Fruit fly (Drosophila melanogaster) whole organism, embryonic: ENCODE measurements around the gene CG46318.

Experiments used
- ATbp ChIP-seq: fragments of 200-800 bp; sonication (Bioruptor generic); optimal IDR thresholded peaks from 2 replicates; lab custom pipeline; 2017; ENCODE audit warnings: missing biosample characterization, mild to moderate bottlenecking, missing genetic modification characterization, missing genetic modification reagents
- Adf1 ChIP-seq: fragments of 200-800 bp; sonication (Bioruptor generic); IDR thresholded peaks from 2 replicates; pipeline ENCODE4 v1.3.6; 2022; ENCODE audit warnings: missing biosample characterization, missing genetic modification characterization
- Antp ChIP-seq: fragments of 200-800 bp; sonication (Bioruptor generic); optimal IDR thresholded peaks from 3 replicates; lab custom pipeline; 2016; ENCODE audit warnings: missing biosample characterization, missing genetic modification characterization
- Bteb2 ChIP-seq: fragments of 200-800 bp; sonication (Bioruptor generic); optimal IDR thresholded peaks from 2 replicates; lab custom pipeline; 2016; ENCODE audit warnings: missing biosample characterization, missing genetic modification characterization
- CG10654 ChIP-seq: fragments of 200-800 bp; sonication (Bioruptor generic); optimal IDR thresholded peaks from 2 replicates; lab custom pipeline; 2016; ENCODE audit warnings: missing biosample characterization, missing genetic modification characterization
- CG11085 ChIP-seq: fragments of 200-800 bp; sonication (Bioruptor generic); IDR thresholded peaks from 2 replicates; pipeline ENCODE4 v1.3.6; 2022; ENCODE audit warnings: missing biosample characterization, missing genetic modification characterization
- CG12236 ChIP-seq: fragments of 200-800 bp; sonication (Bioruptor generic); optimal IDR thresholded peaks from 2 replicates; lab custom pipeline; 2016; ENCODE audit warnings: missing biosample characterization, missing genetic modification characterization
- CG13624 ChIP-seq: fragments of 200-800 bp; sonication (Bioruptor generic); optimal IDR thresholded peaks from 2 replicates; lab custom pipeline; 2016; ENCODE audit warnings: missing biosample characterization, missing genetic modification characterization
- CG13775 ChIP-seq: fragments of 200-800 bp; sonication (Bioruptor generic); optimal IDR thresholded peaks from 3 replicates; lab custom pipeline; 2017; ENCODE audit warnings: missing biosample characterization, mild to moderate bottlenecking, missing genetic modification characterization
- CG14710 ChIP-seq: fragments of 200-800 bp; sonication (Bioruptor generic); optimal IDR thresholded peaks from 3 replicates; lab custom pipeline; 2019; ENCODE audit warnings: missing biosample characterization, mild to moderate bottlenecking, missing genetic modification characterization, moderate library complexity
- CG14965 ChIP-seq: fragments of 200-800 bp; sonication (Bioruptor generic); optimal IDR thresholded peaks from 2 replicates; lab custom pipeline; 2016; ENCODE audit warnings: missing biosample characterization, missing genetic modification characterization, borderline replicate concordance
- CG17328 ChIP-seq: fragments of 200-800 bp; sonication (Bioruptor generic); IDR thresholded peaks from 2 replicates; pipeline ENCODE4 v1.3.6; 2022; ENCODE audit warnings: missing biosample characterization, missing genetic modification characterization
- CG17385 ChIP-seq: fragments of 200-800 bp; sonication (Bioruptor generic); optimal IDR thresholded peaks from 3 replicates; lab custom pipeline; 2018; ENCODE audit warnings: missing biosample characterization, mild to moderate bottlenecking, missing genetic modification characterization
- CG17612 ChIP-seq: fragments of 200-800 bp; sonication (Bioruptor generic); IDR thresholded peaks from 2 replicates; pipeline ENCODE4 v1.3.6; 2022; ENCODE audit warnings: missing biosample characterization, missing genetic modification characterization
- CG2129 ChIP-seq: fragments of 200-800 bp; sonication (Bioruptor generic); IDR thresholded peaks from 2 replicates; pipeline ENCODE4 v1.3.6; 2022; ENCODE audit warnings: missing biosample characterization, missing genetic modification characterization; ENCODE audit not compliant: partially characterized antibody
- CG30020 ChIP-seq: fragments of 200-800 bp; optimal IDR thresholded peaks from 2 replicates; lab custom pipeline; 2019; ENCODE audit warnings: missing biosample characterization, mild to moderate bottlenecking, missing genetic modification characterization, moderate library complexity
- CG34422 ChIP-seq: fragments of 200-800 bp; sonication (Bioruptor generic); IDR thresholded peaks from 3 replicates; pipeline ENCODE4 v1.3.6; 2022; ENCODE audit warnings: missing biosample characterization, missing genetic modification characterization
- CG4404 ChIP-seq: fragments of 200-800 bp; sonication (Bioruptor generic); IDR thresholded peaks from 2 replicates; pipeline ENCODE4 v1.3.6; 2022; ENCODE audit warnings: missing biosample characterization, missing genetic modification characterization
- CG4424 ChIP-seq: fragments of 200-800 bp; sonication (Bioruptor generic); optimal IDR thresholded peaks from 3 replicates; lab custom pipeline; 2016; ENCODE audit warnings: missing biosample characterization, missing genetic modification characterization
- CG5953 ChIP-seq: fragments of 200-800 bp; sonication (Bioruptor generic); IDR thresholded peaks from 2 replicates; pipeline ENCODE4 v1.3.6; 2022; ENCODE audit warnings: missing biosample characterization, missing genetic modification characterization
- CG6175 ChIP-seq: fragments of 200-800 bp; sonication (Bioruptor generic); IDR thresholded peaks from 3 replicates; pipeline ENCODE4 v1.3.6; 2022; ENCODE audit warnings: missing biosample characterization, missing genetic modification characterization
- CG6689 ChIP-seq: fragments of 200-800 bp; sonication (Bioruptor generic); IDR thresholded peaks from 2 replicates; pipeline ENCODE4 v1.3.6; 2022; ENCODE audit warnings: missing biosample characterization, missing genetic modification characterization
- CG7786 ChIP-seq: fragments of 200-800 bp; sonication (Bioruptor generic); optimal IDR thresholded peaks from 2 replicates; lab custom pipeline; 2016; ENCODE audit warnings: missing biosample characterization, missing genetic modification characterization
- CG9609 ChIP-seq: fragments of 200-800 bp; sonication (Bioruptor generic); optimal IDR thresholded peaks from 3 replicates; lab custom pipeline; 2016; ENCODE audit warnings: missing biosample characterization, missing genetic modification characterization
- CkIIα-i1 ChIP-seq: fragments of 200-800 bp; sonication (Bioruptor generic); IDR thresholded peaks from 2 replicates; pipeline ENCODE4 v1.3.6; 2022; ENCODE audit warnings: missing biosample characterization, missing genetic modification characterization
- E2f2 ChIP-seq: fragments of 200-800 bp; sonication (Bioruptor generic); IDR thresholded peaks from 2 replicates; pipeline ENCODE4 v1.3.6; 2022; ENCODE audit warnings: missing biosample characterization, missing genetic modification characterization
- Elba2 ChIP-seq: fragments of 200-800 bp; sonication (Bioruptor generic); optimal IDR thresholded peaks from 3 replicates; lab custom pipeline; 2016; ENCODE audit warnings: missing biosample characterization, missing genetic modification characterization
- PHDP ChIP-seq: fragments of 200-800 bp; sonication (Bioruptor generic); optimal IDR thresholded peaks from 3 replicates; lab custom pipeline; 2018; ENCODE audit warnings: missing biosample characterization, mild to moderate bottlenecking, missing genetic modification characterization, moderate library complexity
- Pdp1 ChIP-seq, 2 experiments: fragments of 200-800 bp; sonication (Bioruptor generic); optimal IDR thresholded peaks; 3 replicates each; lab custom pipeline; 2016; ENCODE audit warnings: missing biosample characterization in 2 of 2, missing genetic modification characterization in 2 of 2, mild to moderate bottlenecking in 1 of 2, moderate library complexity in 1 of 2
- Spps ChIP-seq: fragments of 200-800 bp; sonication (Bioruptor generic); optimal IDR thresholded peaks from 2 replicates; lab custom pipeline; 2018; ENCODE audit warnings: missing biosample characterization, mild to moderate bottlenecking, missing genetic modification characterization
- Sry-δ ChIP-seq: fragments of 200-800 bp; sonication (Bioruptor generic); optimal IDR thresholded peaks from 2 replicates; lab custom pipeline; 2016; ENCODE audit warnings: missing biosample characterization, missing genetic modification characterization
- Tbp ChIP-seq: fragments of >200 bp; optimal IDR thresholded peaks from 2 replicates; lab custom pipeline; 2018; ENCODE audit warnings: missing biosample characterization, missing genetic modification characterization
- ab ChIP-seq: fragments of 200-800 bp; sonication (Bioruptor generic); optimal IDR thresholded peaks from 2 replicates; lab custom pipeline; 2016; ENCODE audit warnings: missing biosample characterization, missing genetic modification characterization
- ap ChIP-seq: fragments of 200-800 bp; sonication (Bioruptor generic); IDR thresholded peaks from 2 replicates; pipeline ENCODE4 v1.3.6; 2022; ENCODE audit warnings: missing biosample characterization, missing genetic modification characterization
- bcd ChIP-seq: fragments of 200-800 bp; sonication (Bioruptor generic); optimal IDR thresholded peaks from 2 replicates; lab custom pipeline; 2017; ENCODE audit warnings: missing biosample characterization, mild to moderate bottlenecking, missing genetic modification characterization
- br ChIP-seq: fragments of >200 bp; optimal IDR thresholded peaks from 2 replicates; lab custom pipeline; 2017
- da ChIP-seq: fragments of 200-800 bp; sonication (Bioruptor generic); optimal IDR thresholded peaks from 2 replicates; lab custom pipeline; 2016; ENCODE audit warnings: missing biosample characterization, missing genetic modification characterization
- dmrt11E ChIP-seq: fragments of 200-800 bp; sonication (Bioruptor generic); optimal IDR thresholded peaks from 3 replicates; lab custom pipeline; 2018; ENCODE audit warnings: missing biosample characterization, mild to moderate bottlenecking, missing genetic modification characterization, moderate library complexity
- exex ChIP-seq: fragments of 200-800 bp; sonication (Bioruptor generic); optimal IDR thresholded peaks from 4 replicates; lab custom pipeline; 2018; ENCODE audit warnings: missing biosample characterization, mild to moderate bottlenecking, missing genetic modification characterization, moderate library complexity
- gem ChIP-seq: fragments of 200-800 bp; sonication (Bioruptor generic); optimal IDR thresholded peaks from 2 replicates; lab custom pipeline; 2019; ENCODE audit warnings: missing biosample characterization, mild to moderate bottlenecking, missing genetic modification characterization, moderate library complexity
- grau ChIP-seq: fragments of 200-800 bp; optimal IDR thresholded peaks from 3 replicates; lab custom pipeline; 2019; ENCODE audit warnings: missing biosample characterization, mild to moderate bottlenecking, missing genetic modification characterization, moderate library complexity
- ken ChIP-seq: fragments of 200-800 bp; sonication (Bioruptor generic); IDR thresholded peaks from 3 replicates; pipeline ENCODE4 v1.3.6; 2022; ENCODE audit warnings: missing biosample characterization, missing genetic modification characterization
- knrl ChIP-seq: fragments of 200-800 bp; sonication (Bioruptor generic); IDR thresholded peaks from 3 replicates; pipeline ENCODE4 v1.3.6; 2022; ENCODE audit warnings: missing biosample characterization, missing genetic modification characterization; ENCODE audit not compliant: partially characterized antibody
- nerfin-2 ChIP-seq: fragments of 200-800 bp; sonication (Bioruptor generic); IDR thresholded peaks from 2 replicates; pipeline ENCODE4 v1.3.6; 2022; ENCODE audit warnings: missing biosample characterization, missing genetic modification characterization; ENCODE audit not compliant: partially characterized antibody
- pan ChIP-seq, 4 experiments: fragments of >200 bp in 3 of 4; fragments of 200-800 bp in 1 of 4; sonication (Bioruptor generic) in 1 of 4; optimal IDR thresholded peaks in 3 of 4; IDR thresholded peaks in 1 of 4; 2 replicates each; pipeline versions ENCODE4 v1.3.6 to Lab custom; 2017 to 2022; ENCODE audit warnings: missing biosample characterization in 2 of 4, missing genetic modification characterization in 2 of 4, mixed read lengths in 1 of 4
- ranshi ChIP-seq: fragments of 200-800 bp; sonication (Bioruptor generic); IDR thresholded peaks from 2 replicates; pipeline ENCODE4 v1.3.6; 2022; ENCODE audit warnings: missing biosample characterization, missing genetic modification characterization
- seq ChIP-seq: fragments of 200-800 bp; sonication (Bioruptor generic); IDR thresholded peaks from 2 replicates; pipeline ENCODE4 v1.3.6; 2022; ENCODE audit warnings: missing biosample characterization, missing genetic modification characterization
- so ChIP-seq: fragments of 200-800 bp; sonication (Bioruptor generic); IDR thresholded peaks from 3 replicates; pipeline ENCODE4 v1.3.6; 2022; ENCODE audit warnings: missing biosample characterization, missing genetic modification characterization
- stwl ChIP-seq: fragments of 200-800 bp; sonication (Bioruptor generic); optimal IDR thresholded peaks from 3 replicates; lab custom pipeline; 2018; ENCODE audit warnings: missing biosample characterization, mild to moderate bottlenecking, missing genetic modification characterization, moderate library complexity
- zfh1 ChIP-seq: fragments of 200-800 bp; sonication (Bioruptor generic); IDR thresholded peaks from 3 replicates; pipeline ENCODE4 v1.3.6; 2022; ENCODE audit warnings: missing biosample characterization, missing genetic modification characterization

The CG46318 gene

dm6 chr3R:18719767-18720341 lies 39.5 kb downstream of the CG46318 start (continued):
- TF ChIP-seq ap (GFP tag; lab: Robert Waterston, UW) (peak; percentile 62; the same call in 1 of the 2 replicates), CG13624 (GFP tag; lab: Kevin White, UChicago) (peak; percentile 83), E2f2 (GFP tag; lab: Robert Waterston, UW) (peak; percentile 63), CG14710 (peak; percentile 74), CG7786 (peak; percentile 81), Bteb2 (GFP tag; lab: Kevin White, UChicago) (peak; percentile 76), Sry-δ (GFP tag; lab: Kevin White, UChicago) (peak; percentile 41), CG14965 (GFP tag; lab: Kevin White, UChicago) (peak; percentile 25), CkIIα-i1 (no peak), br (lab: Kevin White, UChicago) (no peak), CG4424 (GFP tag; lab: Kevin White, UChicago) (peak; percentile 78), Adf1 (peak; percentile 66), CG11085 (GFP tag; lab: Robert Waterston, UW) (peak; percentile 66), stwl (tag; lab: Kevin White, UChicago) (no peak), ab (GFP tag; lab: Kevin White, UChicago) (peak; percentile 8), CG30020 (tag; lab: Kevin White, UChicago) (no peak), zfh1 (peak; percentile 89), Spps (tag; lab: Kevin White, UChicago) (peak; percentile 31), so (peak; percentile 66; the same call in 2 of the 3 replicates), dmrt11E (tag; lab: Kevin White, UChicago) (peak; percentile 52), CG4404 (peak; percentile 62), exex (tag; lab: Kevin White, UChicago) (peak; percentile 66), CG5953 (GFP tag; lab: Robert Waterston, UW) (peak; percentile 57; the same call in 1 of the 2 replicates), CG17328 (GFP tag; lab: Robert Waterston, UW) (peak; percentile 81), CG34422 (peak; percentile 76), Pdp1 (GFP tag; optimal IDR thresholded peaks at IDR 0.05; lab: Kevin White, UChicago) (peak in 1 of 2 experiments; percentile 83), gem (peak; percentile 90), nerfin-2 (no peak), CG6175 (GFP tag; lab: Robert Waterston, UW) (0 out of 3 replicates have a peak, but pooled peaks have one; percentile 37), Antp (GFP tag; lab: Kevin White, UChicago) (peak; percentile 81), grau (tag; lab: Kevin White, UChicago) (peak; percentile 88), CG13775 (GFP tag; lab: Kevin White, UChicago) (peak; percentile 71), CG9609 (GFP tag; lab: Kevin White, UChicago) (peak; percentile 71), ken (GFP tag; lab: Robert Waterston, UW) (peak; percentile 81), Tbp (GFP tag; lab: Kevin White, UChicago) (no peak), CG10654 (GFP tag; lab: Kevin White, UChicago) (peak; percentile 70), CG12236 (GFP tag; lab: Kevin White, UChicago) (peak; percentile 47), CG6689 (GFP tag; lab: Robert Waterston, UW) (peak; percentile 88), seq (GFP tag; lab: Robert Waterston, UW) (peak; percentile 89), CG17385 (GFP tag; lab: Kevin White, UChicago) (peak; percentile 86), knrl (GFP tag; lab: Robert Waterston, UW) (no peak), ATbp (GFP tag; lab: Kevin White, UChicago) (peak; percentile 88), CG2129 (GFP tag; lab: Robert Waterston, UW) (no peak), ranshi (peak; percentile 85), da (GFP tag; lab: Kevin White, UChicago) (peak; percentile 63), CG17612 (GFP tag; lab: Robert Waterston, UW) (no peak), pan (optimal IDR thresholded peaks at IDR 0.05; lab: Kevin White, UChicago) (no peak), pan (GFP tag; optimal IDR thresholded peaks at IDR 0.05 in 1 of 2, IDR thresholded peaks at IDR 0.05 in 1 of 2) (peak in 1 of 2 experiments; percentile 88), PHDP (tag; lab: Kevin White, UChicago) (peak; percentile 93), bcd (peak; percentile 85), Elba2 (GFP tag; lab: Kevin White, UChicago) (no peak)
